Worm (Caenorhabditis elegans): ENCODE data around the gene nhr-48.

DNA sequence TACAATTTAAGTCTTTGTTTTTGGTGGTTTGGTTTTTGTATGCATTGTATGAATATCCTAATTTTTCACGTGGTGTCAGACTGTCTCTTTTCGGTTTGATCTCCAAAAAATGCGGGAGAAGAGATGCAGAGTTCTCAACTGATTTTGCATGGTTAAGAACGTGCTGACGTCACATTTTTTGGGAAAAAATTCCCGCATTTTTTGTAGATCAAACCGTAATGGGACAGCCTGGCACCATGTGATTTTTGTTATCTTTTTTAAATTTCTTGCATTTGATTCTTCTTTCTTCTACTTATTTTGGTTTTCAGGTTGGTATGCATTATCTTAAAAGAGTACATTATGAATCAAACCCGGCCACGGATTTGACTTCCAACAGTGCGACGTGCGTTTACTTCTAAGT is 13.3 kb downstream of the nhr-48 start, which contains the start of gene ZK662.5:
- TF ChIP-seq nhr-76 (tag; optimal IDR thresholded peaks at IDR 0.05), result no peak
- no peak for TF ChIP-seq nhr-12 (tag; optimal IDR thresholded peaks at IDR 0.05)
